Worm (Caenorhabditis elegans) whole organism, early embryonic: Measurements from ENCODE around the gene T25B9.11.

Source experiments
- B0310.2 ChIP-seq: sonication (generic microtip); optimal IDR thresholded peaks from 2 replicates; lab custom pipeline; 2016; ENCODE audit warnings: mild to moderate bottlenecking, missing genetic modification characterization, missing compliant biosample characterization
- F13C5.2 ChIP-seq: sonication (generic microtip); optimal IDR thresholded peaks from 2 replicates; lab custom pipeline; 2017; ENCODE audit warnings: mild to moderate bottlenecking, missing genetic modification characterization, inconsistent platforms, missing compliant biosample characterization
- aly-1 ChIP-seq: sonication (generic microtip); optimal IDR thresholded peaks from 2 replicates; lab custom pipeline; 2016; ENCODE audit warnings: missing genetic modification characterization, missing compliant biosample characterization
- ama-1 ChIP-seq: fragments of 150-350 bp; optimal IDR thresholded peaks from 2 replicates; lab custom pipeline; 2014
- ceh-13 ChIP-seq: fragments of 200-800 bp; sonication (Bioruptor generic); optimal IDR thresholded peaks from 2 replicates; lab custom pipeline; 2018; ENCODE audit warnings: mild to moderate bottlenecking, missing genetic modification characterization, missing compliant biosample characterization
- ceh-36 ChIP-seq: sonication (generic microtip); optimal IDR thresholded peaks from 2 replicates; lab custom pipeline; 2016; ENCODE audit warnings: missing genetic modification characterization, inconsistent platforms, missing compliant biosample characterization
- ets-7 ChIP-seq: sonication (generic microtip); optimal IDR thresholded peaks from 2 replicates; lab custom pipeline; 2016; ENCODE audit warnings: missing genotype, missing genetic modification characterization, missing compliant biosample characterization
- flt-1 ChIP-seq: fragments of 200-800 bp; sonication (Bioruptor generic); IDR thresholded peaks from 2 replicates; pipeline ENCODE4 v1.3.6; 2022; ENCODE audit warnings: missing genetic modification characterization, missing compliant biosample characterization
- hmbx-1 ChIP-seq: sonication (generic microtip); optimal IDR thresholded peaks from 2 replicates; lab custom pipeline; 2016; ENCODE audit warnings: mild to moderate bottlenecking, missing genetic modification characterization, missing compliant biosample characterization
- hmg-4 ChIP-seq: fragments of 200-800 bp; sonication (Bioruptor generic); optimal IDR thresholded peaks from 2 replicates; lab custom pipeline; 2018; ENCODE audit warnings: mild to moderate bottlenecking, missing genetic modification characterization, missing compliant biosample characterization
- hnd-1 ChIP-seq: sonication (generic microtip); optimal IDR thresholded peaks from 2 replicates; lab custom pipeline; 2016; ENCODE audit warnings: missing genetic modification characterization, missing compliant biosample characterization
- pes-1 ChIP-seq: fragments of 200-800 bp; sonication (Bioruptor generic); IDR thresholded peaks from 2 replicates; pipeline ENCODE4 v1.3.6; 2022; ENCODE audit warnings: missing genetic modification reagents, missing genetic modification characterization, missing compliant biosample characterization
- scrt-1 ChIP-seq: fragments of 200-800 bp; sonication (Bioruptor generic); IDR thresholded peaks from 2 replicates; pipeline ENCODE4 v1.3.6; 2022; ENCODE audit warnings: missing genetic modification characterization, missing compliant biosample characterization
- sea-1 ChIP-seq: fragments of 200-800 bp; sonication (Bioruptor generic); conservative IDR thresholded peaks from 2 replicates; pipeline ENCODE4 v1.3.6; 2022; ENCODE audit warnings: missing genetic modification characterization, missing compliant biosample characterization
- tbx-11 ChIP-seq: fragments of 200-800 bp; sonication (Bioruptor generic); IDR thresholded peaks from 2 replicates; pipeline ENCODE4 v1.3.6; 2022; ENCODE audit warnings: missing genetic modification characterization, missing compliant biosample characterization
- tbx-37 ChIP-seq: fragments of 200-800 bp; sonication (Bioruptor generic); conservative IDR thresholded peaks from 2 replicates; pipeline ENCODE4 v1.3.6; 2022; ENCODE audit warnings: missing genetic modification reagents, missing genetic modification characterization, missing compliant biosample characterization
- tra-4 ChIP-seq: sonication (generic microtip); optimal IDR thresholded peaks from 2 replicates; lab custom pipeline; 2017; ENCODE audit warnings: missing genetic modification characterization, missing compliant biosample characterization

T25B9.11 gene

ce11 chrIV:10773811-10774210 lies 9.5 kb downstream of the T25B9.11 start, which contains the start of gene inpp-1:
Gene inpp-1 (minus strand): TSS chrIV:10773911.
- TF ChIP-seq ceh-36 (tag; lab: Kevin White, UChicago) (no peak), F13C5.2 (tag; lab: Kevin White, UChicago) (no peak), tra-4 (tag; lab: Kevin White, UChicago) (no peak), ama-1 (no peak), flt-1 (GFP tag; lab: Robert Waterston, UW) (no peak), B0310.2 (tag; lab: Kevin White, UChicago) (no peak), tbx-37 (GFP tag; lab: Robert Waterston, UW) (no peak)

ce11 chrIV:10777076-10777475 lies 12.8 kb downstream of the T25B9.11 start:
- TF ChIP-seq sea-1 (GFP tag; lab: Robert Waterston, UW) (no peak), tra-4 (tag; lab: Kevin White, UChicago) (no peak)

- TF ChIP-seq tbx-11 = no peak
- TF ChIP-seq ceh-36 (tag; lab: Kevin White, UChicago) = no peak
- TF ChIP-seq ets-7 = no peak
- no peak for TF ChIP-seq B0310.2 (tag; lab: Kevin White, UChicago)
- TF ChIP-seq ama-1 = no peak
- TF ChIP-seq sea-1 (GFP tag; lab: Robert Waterston, UW) = no peak
- no peak for TF ChIP-seq tra-4 (tag; lab: Kevin White, UChicago)
- TF ChIP-seq aly-1 = no peak
- TF ChIP-seq hmg-4 (GFP tag; lab: Kevin White, UChicago) = no peak
- no peak for TF ChIP-seq hmbx-1 (tag; lab: Kevin White, UChicago)
- no peak for TF ChIP-seq ceh-13
- no peak for TF ChIP-seq flt-1 (GFP tag; lab: Robert Waterston, UW)
- no peak for TF ChIP-seq F13C5.2 (tag; lab: Kevin White, UChicago)
- no peak for TF ChIP-seq tbx-37 (GFP tag; lab: Robert Waterston, UW)
- TF ChIP-seq pes-1 (GFP tag; lab: Robert Waterston, UW) = no peak
- TF ChIP-seq hnd-1 (tag; lab: Kevin White, UChicago) = no peak
- TF ChIP-seq scrt-1 = no peak
Measured at ce11 chrIV:10777600-10777999, 13.3 kb downstream of the T25B9.11 start.

DNA sequence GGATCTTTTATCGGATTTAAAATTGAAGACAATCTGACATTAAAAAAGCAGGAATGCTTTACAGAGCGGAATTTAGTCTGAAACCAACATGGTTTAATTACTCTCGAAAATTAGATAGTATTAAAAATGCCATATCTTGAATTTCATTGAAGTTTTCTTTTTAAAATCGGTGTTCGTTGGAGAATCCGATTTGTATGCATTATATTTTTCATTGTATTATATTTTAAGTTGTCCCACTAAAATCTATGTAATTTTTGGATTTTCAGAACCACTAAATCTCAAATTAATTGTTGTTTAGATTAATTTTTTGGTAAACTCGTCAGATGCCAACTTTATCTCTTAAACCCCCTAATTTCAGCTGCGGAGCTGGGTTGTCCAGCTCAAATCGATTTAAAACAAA lies 14.3 kb downstream of the T25B9.11 start:
- TF ChIP-seq tbx-11 (no peak), hmg-4 (GFP tag; lab: Kevin White, UChicago) (no peak), tra-4 (tag; lab: Kevin White, UChicago) (no peak), aly-1 (no peak)

- TF ChIP-seq hmg-4 (GFP tag; lab: Kevin White, UChicago) = no peak
- TF ChIP-seq pes-1 (GFP tag; lab: Robert Waterston, UW) = no peak
- no peak for TF ChIP-seq ama-1
- no peak for TF ChIP-seq tbx-11
- no peak for TF ChIP-seq ceh-36 (tag; lab: Kevin White, UChicago)
- no peak for TF ChIP-seq ets-7
- TF ChIP-seq tra-4 (tag; lab: Kevin White, UChicago) = no peak
Measured at ce11 chrIV:10779328-10779727, 15.0 kb downstream of the T25B9.11 start.

ce11 chrIV:10780583-10780982 lies 16.3 kb downstream of the T25B9.11 start, which contains the start of gene swt-3:
Gene swt-3 (minus strand): TSS chrIV:10780683.
- TF ChIP-seq flt-1 (GFP tag; lab: Robert Waterston, UW) (no peak), ets-7 (no peak), ceh-13 (no peak), tbx-11 (no peak), scrt-1 (no peak), tbx-37 (GFP tag; lab: Robert Waterston, UW) (no peak), hmg-4 (GFP tag; lab: Kevin White, UChicago) (no peak), B0310.2 (tag; lab: Kevin White, UChicago) (no peak), hmbx-1 (tag; lab: Kevin White, UChicago) (no peak), F13C5.2 (tag; lab: Kevin White, UChicago) (no peak), pes-1 (GFP tag; lab: Robert Waterston, UW) (no peak), ceh-36 (tag; lab: Kevin White, UChicago) (no peak), hnd-1 (tag; lab: Kevin White, UChicago) (no peak), sea-1 (GFP tag; lab: Robert Waterston, UW) (no peak), ama-1 (no peak), tra-4 (tag; lab: Kevin White, UChicago) (no peak)

- TF ChIP-seq tbx-11 (no peak), hmbx-1 (tag; lab: Kevin White, UChicago) (no peak), hmg-4 (GFP tag; lab: Kevin White, UChicago) (no peak), aly-1 (no peak), flt-1 (GFP tag; lab: Robert Waterston, UW) (no peak), B0310.2 (tag; lab: Kevin White, UChicago) (no peak), pes-1 (GFP tag; lab: Robert Waterston, UW) (no peak), hnd-1 (tag; lab: Kevin White, UChicago) (no peak), scrt-1 (no peak), ets-7 (no peak), sea-1 (GFP tag; lab: Robert Waterston, UW) (no peak), ceh-36 (tag; lab: Kevin White, UChicago) (no peak), tra-4 (tag; lab: Kevin White, UChicago) (no peak), ceh-13 (no peak), F13C5.2 (tag; lab: Kevin White, UChicago) (no peak), ama-1 (no peak), tbx-37 (GFP tag; lab: Robert Waterston, UW) (no peak)
Measured at ce11 chrIV:10781346-10781745, 17.0 kb downstream of the T25B9.11 start.

DNA sequence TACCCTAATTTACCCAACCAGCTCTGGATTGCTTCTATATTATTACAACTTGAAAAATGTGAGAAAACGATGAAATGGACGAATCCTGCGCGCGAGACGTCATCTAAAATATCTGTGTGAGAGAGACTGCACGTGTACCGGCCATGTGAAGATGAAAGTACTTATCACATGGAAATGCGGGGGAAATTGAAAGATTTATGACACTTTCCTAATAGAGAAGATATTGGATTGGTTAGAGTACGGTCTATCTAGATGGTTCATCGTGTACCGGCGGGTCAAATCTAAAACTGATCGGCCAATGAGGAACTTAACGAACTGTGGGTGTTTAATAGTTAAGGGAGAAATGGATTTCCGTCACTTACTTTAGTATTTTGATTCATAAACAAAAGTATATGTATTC lies 17.7 kb downstream of the T25B9.11 start:
- TF ChIP-seq hmg-4 (GFP tag; lab: Kevin White, UChicago) (no peak), F13C5.2 (tag; lab: Kevin White, UChicago) (no peak), sea-1 (GFP tag; lab: Robert Waterston, UW) (no peak), tbx-11 (no peak), tbx-37 (GFP tag; lab: Robert Waterston, UW) (no peak), ceh-13 (no peak), aly-1 (no peak), hmbx-1 (tag; lab: Kevin White, UChicago) (no peak), hnd-1 (tag; lab: Kevin White, UChicago) (no peak), ets-7 (no peak), pes-1 (GFP tag; lab: Robert Waterston, UW) (no peak), ceh-36 (tag; lab: Kevin White, UChicago) (no peak), scrt-1 (no peak), tra-4 (tag; lab: Kevin White, UChicago) (no peak), B0310.2 (tag; lab: Kevin White, UChicago) (no peak)
